Worm (Caenorhabditis elegans) whole organism, midembryonic: ENCODE data around the gene csr-1.

Experiments
- T22C8.4 ChIP-seq: fragments of 200-800 bp; sonication (Bioruptor generic); IDR thresholded peaks from 2 replicates; pipeline ENCODE4 v1.3.6; 2022; ENCODE audit warnings: missing genetic modification characterization, missing compliant biosample characterization
- cog-1 ChIP-seq: sonication (generic microtip); optimal IDR thresholded peaks from 2 replicates; lab custom pipeline; 2016; ENCODE audit warnings: missing genetic modification characterization, missing compliant biosample characterization
- flt-1 ChIP-seq: fragments of 200-800 bp; sonication (Bioruptor generic); IDR thresholded peaks from 2 replicates; pipeline ENCODE4 v1.3.6; 2022; ENCODE audit warnings: missing genetic modification characterization, missing compliant biosample characterization
- klf-2 ChIP-seq: fragments of 200-800 bp; sonication (Bioruptor generic); conservative IDR thresholded peaks from 2 replicates; pipeline ENCODE4 v1.3.6; 2022; ENCODE audit warnings: missing genetic modification reagents, missing genetic modification characterization, missing compliant biosample characterization
- med-1 ChIP-seq: sonication (generic microtip); optimal IDR thresholded peaks from 2 replicates; lab custom pipeline; 2017; ENCODE audit warnings: missing genetic modification characterization, mild to moderate bottlenecking, missing compliant biosample characterization, antibody characterized with exemption, missing genetic modification reagents; ENCODE audit not compliant: insufficient read depth
- ref-1 ChIP-seq: fragments of 200-800 bp; sonication (Bioruptor generic); conservative IDR thresholded peaks from 2 replicates; pipeline ENCODE4 v1.3.6; 2022; ENCODE audit warnings: missing genetic modification reagents, missing genetic modification characterization, missing compliant biosample characterization
- tab-1 ChIP-seq: fragments of 200-800 bp; sonication (Bioruptor generic); IDR thresholded peaks from 2 replicates; pipeline ENCODE4 v1.3.6; 2022; ENCODE audit warnings: missing genetic modification characterization, missing compliant biosample characterization
- ztf-23 ChIP-seq: fragments of 200-800 bp; sonication (Bioruptor generic); IDR thresholded peaks from 2 replicates; pipeline ENCODE4 v1.3.6; 2022; ENCODE audit warnings: missing genetic modification reagents, missing genetic modification characterization, missing compliant biosample characterization
- ztf-29 ChIP-seq: fragments of 200-800 bp; sonication (Bioruptor generic); IDR thresholded peaks from 2 replicates; pipeline ENCODE4 v1.3.6; 2022; ENCODE audit warnings: missing genetic modification reagents, missing genetic modification characterization, missing compliant biosample characterization

Gene csr-1

DNA sequence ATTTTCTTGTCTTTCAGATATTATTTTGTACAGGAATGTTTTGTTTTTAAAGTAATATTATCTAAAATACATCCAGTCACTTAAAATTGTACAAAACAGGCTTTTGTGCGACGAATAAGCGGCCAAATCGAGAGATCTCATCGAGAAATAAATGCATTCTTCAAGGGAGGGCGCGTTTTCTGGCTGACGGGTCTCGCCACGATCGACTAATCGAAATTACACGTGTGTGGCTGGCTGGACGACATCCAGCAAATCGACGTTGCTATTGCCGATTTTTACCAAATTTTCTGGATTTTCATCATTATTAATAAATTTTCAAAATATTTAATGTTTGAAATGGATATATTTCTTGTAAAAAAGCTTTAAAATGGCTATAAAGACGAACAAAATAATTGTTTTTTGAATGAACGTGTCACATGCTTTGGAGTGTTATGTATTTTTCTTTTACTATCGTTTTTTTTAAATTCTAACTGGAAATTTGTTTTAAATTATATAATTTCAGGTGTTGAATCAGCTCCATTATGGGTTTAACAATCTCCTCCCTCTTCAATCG lies 25.0 kb downstream of the csr-1 start, which contains the start of gene arf-5:
Gene arf-5, plus strand, starts transcription at position 503 of the 553 bp plus-strand sequence.
- TF ChIP-seq ztf-23 (GFP tag; lab: Robert Waterston, UW) = no peak
- no peak for TF ChIP-seq tab-1 (GFP tag; lab: Robert Waterston, UW)
- TF ChIP-seq cog-1 (tag; lab: Kevin White, UChicago) = peak; percentile 20

- TF ChIP-seq med-1 (GFP tag; lab: Kevin White, UChicago) (no peak), ref-1 (GFP tag; lab: Robert Waterston, UW) (no peak), ztf-29 (GFP tag; lab: Robert Waterston, UW) (no peak), flt-1 (GFP tag; lab: Robert Waterston, UW) (no peak), ztf-23 (GFP tag; lab: Robert Waterston, UW) (no peak), klf-2 (GFP tag; lab: Robert Waterston, UW) (no peak), tab-1 (GFP tag; lab: Robert Waterston, UW) (no peak), cog-1 (tag; lab: Kevin White, UChicago) (no peak)
Measured at ce11 chrIV:7983021-7983420, 26.0 kb downstream of the csr-1 start.

DNA sequence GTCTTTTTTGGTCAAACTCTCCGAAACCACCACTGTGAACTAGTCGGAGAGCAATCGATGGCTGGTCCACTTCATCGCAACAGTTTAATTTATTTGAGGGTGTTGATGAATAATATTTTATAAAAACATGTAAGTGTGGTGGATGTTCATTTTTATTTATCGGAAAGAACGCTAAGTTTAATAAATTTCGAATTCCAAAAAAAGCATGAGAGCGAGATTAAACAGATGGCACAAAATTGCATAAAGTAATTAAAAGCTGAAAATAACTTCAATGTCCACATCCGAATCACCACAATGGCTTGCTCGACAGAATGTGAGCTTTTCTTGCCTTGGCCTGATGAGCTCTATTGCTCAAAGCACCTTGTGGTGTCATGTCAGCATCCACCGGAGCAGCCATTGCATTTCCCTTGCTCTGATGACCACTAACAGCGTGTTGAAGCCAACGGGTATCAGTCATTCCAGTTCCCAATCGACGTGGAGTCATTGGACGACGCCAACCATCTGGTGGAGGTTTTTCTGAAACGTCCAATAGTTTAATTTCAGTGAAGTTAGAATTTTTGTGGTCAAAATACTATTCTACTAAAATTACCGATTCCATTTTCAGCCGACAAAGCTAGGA lies 26.8 kb downstream of the csr-1 start:
- TF ChIP-seq med-1 (GFP tag; lab: Kevin White, UChicago) (no peak), flt-1 (GFP tag; lab: Robert Waterston, UW) (0 out of 2 replicates have a peak, but pooled peaks have one; percentile 11)

DNA sequence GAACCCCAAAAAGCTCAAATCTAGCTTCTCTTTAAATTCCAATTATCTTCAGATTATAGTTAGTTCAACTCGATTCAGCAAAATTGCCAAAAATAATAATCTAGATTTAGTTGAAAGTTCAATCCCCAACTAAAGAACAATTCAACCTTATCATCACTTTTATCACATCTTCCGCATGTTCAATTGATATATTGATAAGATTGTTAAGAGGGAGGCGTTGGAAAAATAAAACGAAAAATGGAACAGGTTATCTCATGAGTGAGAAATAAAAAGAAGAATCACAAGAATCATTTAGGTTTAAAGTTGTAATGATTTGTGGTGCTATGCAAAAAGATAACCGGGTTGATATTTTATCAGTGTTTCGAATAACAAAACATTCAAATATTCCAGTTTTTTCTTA lies 28.7 kb downstream of the csr-1 start:
- TF ChIP-seq klf-2 (GFP tag; lab: Robert Waterston, UW) = no peak
- TF ChIP-seq ztf-29 (GFP tag; lab: Robert Waterston, UW) = no peak
- TF ChIP-seq med-1 (GFP tag; lab: Kevin White, UChicago) = no peak
- no peak for TF ChIP-seq flt-1 (GFP tag; lab: Robert Waterston, UW)
- no peak for TF ChIP-seq ztf-23 (GFP tag; lab: Robert Waterston, UW)
- no peak for TF ChIP-seq T22C8.4 (GFP tag; lab: Robert Waterston, UW)
- no peak for TF ChIP-seq ref-1 (GFP tag; lab: Robert Waterston, UW)
- no peak for TF ChIP-seq cog-1 (tag; lab: Kevin White, UChicago)
- TF ChIP-seq tab-1 (GFP tag; lab: Robert Waterston, UW) = no peak

DNA sequence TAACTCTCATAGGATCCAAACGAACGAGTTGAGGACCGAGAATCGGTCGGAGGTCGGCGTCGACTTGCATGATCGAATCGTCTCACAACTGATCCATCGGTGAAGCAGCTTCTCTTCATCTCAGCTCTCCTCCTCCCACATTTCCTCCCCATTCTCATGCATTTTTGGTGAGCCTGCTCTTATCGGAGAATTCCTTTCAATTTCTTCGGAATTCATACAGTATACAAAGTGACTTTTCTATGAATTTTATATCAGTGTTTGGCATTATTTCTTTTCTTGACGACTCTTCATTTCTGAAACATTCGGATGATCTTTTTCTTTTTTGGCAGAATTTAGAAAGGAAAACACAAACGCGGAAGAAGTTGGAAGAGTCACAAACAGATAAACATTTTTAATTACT lies 30.0 kb downstream of the csr-1 start, which contains the start of gene mec-17:
Gene mec-17, minus strand, starts transcription at position 101 of the 400 bp plus-strand sequence.
- TF ChIP-seq T22C8.4 (GFP tag; lab: Robert Waterston, UW) = no peak
- TF ChIP-seq ref-1 (GFP tag; lab: Robert Waterston, UW) = no peak
- no peak for TF ChIP-seq ztf-29 (GFP tag; lab: Robert Waterston, UW)
- TF ChIP-seq klf-2 (GFP tag; lab: Robert Waterston, UW) = no peak
- no peak for TF ChIP-seq flt-1 (GFP tag; lab: Robert Waterston, UW)
- no peak for TF ChIP-seq ztf-23 (GFP tag; lab: Robert Waterston, UW)
- no peak for TF ChIP-seq tab-1 (GFP tag; lab: Robert Waterston, UW)
- TF ChIP-seq cog-1 (tag; lab: Kevin White, UChicago) = no peak
- no peak for TF ChIP-seq med-1 (GFP tag; lab: Kevin White, UChicago)

DNA sequence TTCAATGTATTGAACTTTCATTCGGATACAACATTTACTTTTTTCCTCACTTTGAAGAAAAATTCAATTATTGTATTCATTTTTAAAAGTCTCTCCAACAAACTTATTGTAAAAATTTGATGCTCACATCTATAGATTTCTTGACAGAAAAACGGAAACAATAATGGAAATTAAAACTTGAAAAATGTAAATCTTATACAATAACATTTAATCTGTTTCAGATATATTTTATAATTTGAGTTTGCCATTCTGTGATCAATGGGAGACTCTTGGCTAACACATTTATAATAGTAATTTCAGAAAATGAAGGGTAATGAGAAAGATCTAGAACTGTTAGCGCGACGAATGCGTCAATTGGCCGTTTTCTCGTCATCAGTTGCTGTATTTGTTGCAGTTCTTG lies 31.3 kb downstream of the csr-1 start, which contains the start of gene col-115:
Gene col-115, plus strand, starts transcription at position 301 of the 400 bp plus-strand sequence.
- no peak for TF ChIP-seq klf-2 (GFP tag; lab: Robert Waterston, UW)

DNA sequence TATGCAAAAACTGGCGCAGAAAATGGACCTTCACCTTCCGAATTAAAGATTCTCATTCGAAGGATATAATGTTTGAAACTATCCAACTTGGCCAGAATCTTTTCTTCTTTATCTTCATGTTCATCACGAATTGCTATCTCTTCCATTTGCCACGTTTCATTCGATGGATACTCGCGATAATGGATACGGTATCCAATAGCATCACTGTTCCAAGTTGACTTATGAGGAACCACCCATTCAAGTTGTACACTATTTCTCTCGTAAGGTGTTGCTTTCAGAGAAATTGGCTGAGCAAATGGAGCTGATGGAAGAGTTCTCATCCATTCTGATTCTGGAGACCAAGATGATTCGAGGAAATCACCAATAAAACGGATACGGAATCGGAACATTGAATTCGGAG lies 37.6 kb downstream of the csr-1 start:
- TF ChIP-seq klf-2 (GFP tag; lab: Robert Waterston, UW) (no peak), med-1 (GFP tag; lab: Kevin White, UChicago) (no peak), ref-1 (GFP tag; lab: Robert Waterston, UW) (no peak), T22C8.4 (GFP tag; lab: Robert Waterston, UW) (no peak), ztf-23 (GFP tag; lab: Robert Waterston, UW) (no peak), flt-1 (GFP tag; lab: Robert Waterston, UW) (no peak), tab-1 (GFP tag; lab: Robert Waterston, UW) (no peak), ztf-29 (GFP tag; lab: Robert Waterston, UW) (no peak), cog-1 (tag; lab: Kevin White, UChicago) (no peak)

- no peak for TF ChIP-seq flt-1 (GFP tag; lab: Robert Waterston, UW)
- TF ChIP-seq ref-1 (GFP tag; lab: Robert Waterston, UW) = no peak
- no peak for TF ChIP-seq ztf-23 (GFP tag; lab: Robert Waterston, UW)
- TF ChIP-seq klf-2 (GFP tag; lab: Robert Waterston, UW) = no peak
- TF ChIP-seq tab-1 (GFP tag; lab: Robert Waterston, UW) = no peak
- TF ChIP-seq ztf-29 (GFP tag; lab: Robert Waterston, UW) = no peak
- no peak for TF ChIP-seq cog-1 (tag; lab: Kevin White, UChicago)
- TF ChIP-seq med-1 (GFP tag; lab: Kevin White, UChicago) = no peak
- TF ChIP-seq T22C8.4 (GFP tag; lab: Robert Waterston, UW) = no peak
Measured at ce11 chrIV:8000763-8001162, 43.7 kb downstream of the csr-1 start.

DNA sequence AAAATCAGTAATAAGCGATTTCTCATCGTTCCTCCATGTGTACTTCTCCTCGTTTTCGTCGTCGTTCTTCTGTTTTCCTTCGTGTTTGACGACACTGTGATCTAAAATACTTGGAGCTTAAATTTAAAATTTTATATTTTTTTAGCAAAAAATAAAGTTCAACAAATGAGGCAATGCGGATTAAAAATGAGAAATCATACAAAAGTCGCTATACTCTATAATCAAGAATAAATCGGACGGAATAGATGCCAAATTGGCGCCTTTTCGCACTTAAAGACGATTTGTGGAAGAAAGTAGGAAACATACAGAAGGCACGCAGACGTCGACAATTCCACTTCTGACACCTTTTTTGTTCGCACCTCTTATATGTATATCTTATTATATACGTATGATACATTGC lies 47.0 kb downstream of the csr-1 start, which contains the start of gene rig-4:
Gene rig-4, minus strand, starts transcription at position 101 of the 400 bp plus-strand sequence.
- TF ChIP-seq tab-1 (GFP tag; lab: Robert Waterston, UW) = no peak
